Worm (Caenorhabditis elegans) whole organism, mixed stage, embryonic: Measurements from ENCODE around the gene F52E1.9.

Experiments used
- bed-3 ChIP-seq: fragments of 200-800 bp; sonication (Bioruptor generic); optimal IDR thresholded peaks from 3 replicates; lab custom pipeline; 2018; ENCODE audit warnings: mild to moderate bottlenecking, missing genetic modification characterization, moderate library complexity, missing compliant biosample characterization
- blmp-1 ChIP-seq: fragments of 150-350 bp; optimal IDR thresholded peaks from 2 replicates; lab custom pipeline; 2014; ENCODE audit warnings: missing biosample characterization, missing genetic modification characterization
- mab-5 ChIP-seq: fragments of 150-350 bp; optimal IDR thresholded peaks from 2 replicates; lab custom pipeline; 2014; ENCODE audit warnings: missing biosample characterization, missing genetic modification characterization
- nhr-12 ChIP-seq: fragments of 150-350 bp; optimal IDR thresholded peaks from 2 replicates; lab custom pipeline; 2014; ENCODE audit warnings: missing biosample characterization, missing genetic modification characterization
- nhr-76 ChIP-seq: sonication (generic microtip); optimal IDR thresholded peaks from 2 replicates; lab custom pipeline; 2017; ENCODE audit warnings: missing biosample characterization, missing genetic modification characterization
- ztf-11 ChIP-seq: fragments of 150-350 bp; optimal IDR thresholded peaks from 2 replicates; lab custom pipeline; 2014; ENCODE audit warnings: missing biosample characterization, missing genetic modification characterization

ce11 chrV:8383716-8384115 is 18.8 kb downstream of the F52E1.9 start, which contains the start of gene F52E1.14:
- TF ChIP-seq ztf-11 (no peak), mab-5 (tag; lab: Kevin White, UChicago) (no peak), blmp-1 (tag; lab: Kevin White, UChicago) (no peak), nhr-12 (tag; lab: Kevin White, UChicago) (no peak), bed-3 (GFP tag; lab: Kevin White, UChicago) (no peak), nhr-76 (tag; lab: Kevin White, UChicago) (no peak)
